Fruit fly (Drosophila melanogaster): Measurements from ENCODE around the gene jar.

jar gene

DNA sequence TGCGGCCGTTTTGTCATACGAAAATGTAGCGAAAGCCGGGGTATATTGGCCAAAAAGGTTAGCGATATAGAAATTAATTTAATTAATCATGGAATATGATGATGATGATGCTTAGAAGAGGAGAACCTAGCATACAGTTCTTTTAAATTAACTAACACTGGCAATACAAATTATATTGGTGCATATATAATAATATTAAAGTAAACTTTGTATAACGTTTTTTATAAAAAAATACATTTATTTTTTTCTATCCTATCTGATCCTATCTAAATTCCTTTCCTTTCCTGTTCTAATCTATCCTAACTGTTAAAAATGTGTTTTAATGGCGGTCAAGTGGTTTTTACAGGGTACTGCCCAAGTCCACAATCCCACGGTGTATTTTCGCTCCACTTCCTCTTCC lies 65.1 kb downstream of the jar start (continued):
- no peak for TF ChIP-seq Atf-2 (GFP tag; optimal IDR thresholded peaks at IDR 0.05)
- no peak for TF ChIP-seq CG16863 (GFP tag; optimal IDR thresholded peaks at IDR 0.05)
- peak; percentile 27 for TF ChIP-seq CG12659 (GFP tag; optimal IDR thresholded peaks at IDR 0.05)
- no peak for TF ChIP-seq CG43689 (GFP tag; IDR thresholded peaks at IDR 0.05)
- peak; percentile 26; the same call in 1 of the 2 replicates for TF ChIP-seq wor (GFP tag; IDR thresholded peaks at IDR 0.05)
- TF ChIP-seq lmd (GFP tag; IDR thresholded peaks at IDR 0.05): no peak
- TF ChIP-seq CG1233 (GFP tag; optimal IDR thresholded peaks at IDR 0.05): no peak
- no peak for TF ChIP-seq lola (GFP tag; optimal IDR thresholded peaks at IDR 0.05)
- TF ChIP-seq CG10543 (GFP tag; optimal IDR thresholded peaks at IDR 0.05): no peak
- TF ChIP-seq CG17612 (GFP tag; IDR thresholded peaks at IDR 0.05): no peak
- no peak for TF ChIP-seq Dad (GFP tag; optimal IDR thresholded peaks at IDR 0.05)
- no peak for TF ChIP-seq Sry-β (GFP tag; optimal IDR thresholded peaks at IDR 0.05)
- TF ChIP-seq ci (GFP tag; IDR thresholded peaks at IDR 0.05): 0 out of 3 replicates have a peak, but pooled peaks have one; percentile 13
- peak; percentile 23 for TF ChIP-seq Hr3 (GFP tag; optimal IDR thresholded peaks at IDR 0.05)
- no peak for TF ChIP-seq Lhr (GFP tag; optimal IDR thresholded peaks at IDR 0.05)
- no peak for TF ChIP-seq sob (GFP tag; IDR thresholded peaks at IDR 0.05)
- TF ChIP-seq E2f1 (GFP tag; IDR thresholded peaks at IDR 0.05): no peak
- TF ChIP-seq CG7839 (tag; optimal IDR thresholded peaks at IDR 0.05): peak; percentile 50
- no peak for TF ChIP-seq ssp (GFP tag; IDR thresholded peaks at IDR 0.05)
- no peak for TF ChIP-seq CG9609 (GFP tag; optimal IDR thresholded peaks at IDR 0.05)
- TF ChIP-seq mam (GFP tag; optimal IDR thresholded peaks at IDR 0.05): no peak
- TF ChIP-seq CG4360 (GFP tag; IDR thresholded peaks at IDR 0.05): no peak
- peak; percentile 77 for TF ChIP-seq D19B (GFP tag; optimal IDR thresholded peaks at IDR 0.05)
- peak; percentile 12 for TF ChIP-seq CG8924 (tag; optimal IDR thresholded peaks at IDR 0.05)
- no peak for TF ChIP-seq CG34224 (GFP tag; IDR thresholded peaks at IDR 0.05; ENCODE audit: partially characterized antibody)
- TF ChIP-seq vvl (GFP tag; IDR thresholded peaks at IDR 0.05): no peak
- no peak for TF ChIP-seq Oaz (GFP tag; IDR thresholded peaks at IDR 0.05)
- TF ChIP-seq Oli (tag; optimal IDR thresholded peaks at IDR 0.05): peak; percentile 72
- TF ChIP-seq eyg (GFP tag; optimal IDR thresholded peaks at IDR 0.05): no peak
- TF ChIP-seq B-H2 (GFP tag; optimal IDR thresholded peaks at IDR 0.05): no peak
- TF ChIP-seq CG8359 (GFP tag; optimal IDR thresholded peaks at IDR 0.05; ENCODE audit: borderline replicate concordance): no peak
- TF ChIP-seq Xbp1 (GFP tag; optimal IDR thresholded peaks at IDR 0.05): peak; percentile 19
- TF ChIP-seq CG4424 (GFP tag; optimal IDR thresholded peaks at IDR 0.05): no peak
- no peak for TF ChIP-seq danr (GFP tag; IDR thresholded peaks at IDR 0.05)
- TF ChIP-seq tx (GFP tag; optimal IDR thresholded peaks at IDR 0.05): no peak
- no peak for TF ChIP-seq CG31365 (tag; optimal IDR thresholded peaks at IDR 0.05)
- no peak for TF ChIP-seq sima (GFP tag; optimal IDR thresholded peaks at IDR 0.05)
- peak; percentile 47 for TF ChIP-seq CG13424 (tag; optimal IDR thresholded peaks at IDR 0.05)
- no peak for TF ChIP-seq chif (GFP tag; optimal IDR thresholded peaks at IDR 0.05)
- TF ChIP-seq org-1 (GFP tag; optimal IDR thresholded peaks at IDR 0.05): peak; percentile 23
- TF ChIP-seq Trl (optimal IDR thresholded peaks at IDR 0.05): no peak
- TF ChIP-seq Trl (GFP tag; optimal IDR thresholded peaks at IDR 0.05): no peak
- peak; percentile 23 for TF ChIP-seq CG17359 (tag; optimal IDR thresholded peaks at IDR 0.05)
- TF ChIP-seq pnt (GFP tag; optimal IDR thresholded peaks at IDR 0.05): no peak
- no peak for TF ChIP-seq gt (GFP tag; IDR thresholded peaks at IDR 0.05)
- TF ChIP-seq CG13775 (GFP tag; optimal IDR thresholded peaks at IDR 0.05): no peak
- no peak for TF ChIP-seq sim (GFP tag; IDR thresholded peaks at IDR 0.05)
- TF ChIP-seq CG17186 (GFP tag; optimal IDR thresholded peaks at IDR 0.05): no peak
- peak; percentile 30 for TF ChIP-seq CG30403 (GFP tag; optimal IDR thresholded peaks at IDR 0.05)
- TF ChIP-seq Lim3 (GFP tag; IDR thresholded peaks at IDR 0.05): no peak
- TF ChIP-seq CG10209 (GFP tag; optimal IDR thresholded peaks at IDR 0.05): peak; percentile 17
- no peak for TF ChIP-seq BEAF-32 (GFP tag; optimal IDR thresholded peaks at IDR 0.05)

Measured in whole organism, embryonic.